Fruit fly (Drosophila melanogaster) whole organism, embryonic: Measurements from ENCODE around the gene CG13048.

Experiments used
- Ada2b ChIP-seq: fragments of 200-800 bp; sonication (Bioruptor generic); IDR thresholded peaks from 2 replicates; pipeline ENCODE4 v1.3.6; 2022; ENCODE audit warnings: missing biosample characterization, missing genetic modification characterization
- Atf6 ChIP-seq: fragments of 200-800 bp; sonication (Bioruptor generic); IDR thresholded peaks from 2 replicates; pipeline ENCODE4 v1.3.6; 2022; ENCODE audit warnings: missing biosample characterization, missing genetic modification characterization
- CG10654 ChIP-seq: fragments of 200-800 bp; sonication (Bioruptor generic); optimal IDR thresholded peaks from 2 replicates; lab custom pipeline; 2016; ENCODE audit warnings: missing biosample characterization, missing genetic modification characterization
- CG12071 ChIP-seq: fragments of 200-800 bp; sonication (Bioruptor generic); optimal IDR thresholded peaks from 3 replicates; lab custom pipeline; 2018; ENCODE audit warnings: missing biosample characterization, mild to moderate bottlenecking, missing genetic modification characterization
- CG12155 ChIP-seq: fragments of 200-800 bp; sonication (Bioruptor generic); optimal IDR thresholded peaks from 3 replicates; lab custom pipeline; 2016; ENCODE audit warnings: missing biosample characterization, missing genetic modification characterization
- CG12391 ChIP-seq: fragments of 200-800 bp; sonication (Bioruptor generic); optimal IDR thresholded peaks from 3 replicates; lab custom pipeline; 2018; ENCODE audit warnings: missing biosample characterization, mild to moderate bottlenecking, missing genetic modification characterization, moderate library complexity
- CG13296 ChIP-seq: fragments of 200-800 bp; sonication (Bioruptor generic); optimal IDR thresholded peaks from 3 replicates; lab custom pipeline; 2018; ENCODE audit warnings: missing biosample characterization, mild to moderate bottlenecking, missing genetic modification characterization
- CG14965 ChIP-seq: fragments of 200-800 bp; sonication (Bioruptor generic); optimal IDR thresholded peaks from 2 replicates; lab custom pipeline; 2016; ENCODE audit warnings: missing biosample characterization, missing genetic modification characterization, borderline replicate concordance
- CG17385 ChIP-seq: fragments of 200-800 bp; sonication (Bioruptor generic); optimal IDR thresholded peaks from 3 replicates; lab custom pipeline; 2018; ENCODE audit warnings: missing biosample characterization, mild to moderate bottlenecking, missing genetic modification characterization
- CG2120 ChIP-seq: fragments of 200-800 bp; sonication (Bioruptor generic); optimal IDR thresholded peaks from 3 replicates; lab custom pipeline; 2016; ENCODE audit warnings: missing biosample characterization, missing genetic modification characterization
- CG2678 ChIP-seq: fragments of 200-800 bp; sonication (Bioruptor generic); optimal IDR thresholded peaks from 3 replicates; lab custom pipeline; 2019; ENCODE audit warnings: missing biosample characterization, mild to moderate bottlenecking, missing genetic modification characterization, moderate library complexity
- CG30403 ChIP-seq: fragments of 200-800 bp; sonication (Bioruptor generic); optimal IDR thresholded peaks from 3 replicates; lab custom pipeline; 2016; ENCODE audit warnings: missing biosample characterization, missing genetic modification characterization
- CG31441 ChIP-seq: fragments of 200-800 bp; sonication (Bioruptor generic); IDR thresholded peaks from 2 replicates; pipeline ENCODE4 v1.3.6; 2022; ENCODE audit warnings: missing biosample characterization, missing genetic modification characterization
- CG6254 ChIP-seq: fragments of 200-800 bp; sonication (Bioruptor generic); optimal IDR thresholded peaks from 3 replicates; lab custom pipeline; 2017; ENCODE audit warnings: mild to moderate bottlenecking, missing biosample characterization, missing genetic modification reagents, missing genetic modification characterization
- CG6854 ChIP-seq: fragments of 200-800 bp; sonication (Bioruptor generic); optimal IDR thresholded peaks from 3 replicates; lab custom pipeline; 2017; ENCODE audit warnings: missing biosample characterization, mild to moderate bottlenecking, missing genetic modification characterization
- CG7357 ChIP-seq: fragments of 200-800 bp; sonication (Bioruptor generic); IDR thresholded peaks from 3 replicates; pipeline ENCODE4 v1.3.6; 2022; ENCODE audit warnings: missing biosample characterization, missing genetic modification characterization
- CG8089 ChIP-seq: fragments of 200-800 bp; sonication (Bioruptor generic); optimal IDR thresholded peaks from 3 replicates; lab custom pipeline; 2016; ENCODE audit warnings: missing biosample characterization, missing genetic modification characterization
- CG8478 ChIP-seq: fragments of >200 bp; optimal IDR thresholded peaks from 2 replicates; lab custom pipeline; 2018
- D19A ChIP-seq: fragments of 200-800 bp; optimal IDR thresholded peaks from 3 replicates; lab custom pipeline; 2019; ENCODE audit warnings: missing biosample characterization, mild to moderate bottlenecking, missing genetic modification characterization, moderate library complexity
- Deaf1 ChIP-seq: fragments of 200-800 bp; optimal IDR thresholded peaks from 3 replicates; lab custom pipeline; 2019; ENCODE audit warnings: missing biosample characterization, mild to moderate bottlenecking, missing genetic modification characterization, moderate library complexity
- Dp ChIP-seq: fragments of 200-800 bp; sonication (Bioruptor generic); optimal IDR thresholded peaks from 2 replicates; lab custom pipeline; 2018; ENCODE audit warnings: missing biosample characterization, mild to moderate bottlenecking, missing genetic modification characterization, moderate library complexity
- E2f1 ChIP-seq: fragments of 200-800 bp; sonication (Bioruptor generic); IDR thresholded peaks from 2 replicates; pipeline ENCODE4 v1.3.6; 2022; ENCODE audit warnings: missing biosample characterization, missing genetic modification characterization
- Ets65A ChIP-seq: fragments of 200-800 bp; sonication (Bioruptor generic); peaks from one replicate; lab custom pipeline; 2016; ENCODE audit warnings: missing biosample characterization, missing genetic modification characterization
- MESR4 ChIP-seq: fragments of 200-800 bp; sonication (Bioruptor generic); optimal IDR thresholded peaks from 2 replicates; lab custom pipeline; 2018; ENCODE audit warnings: missing biosample characterization, mild to moderate bottlenecking, missing genetic modification characterization, moderate library complexity
- Mrtf ChIP-seq: fragments of 200-800 bp; sonication (Bioruptor generic); IDR thresholded peaks from 3 replicates; pipeline ENCODE4 v1.3.6; 2022; ENCODE audit warnings: missing biosample characterization, missing genetic modification characterization
- Nf-YA ChIP-seq: fragments of 200-800 bp; sonication (Bioruptor generic); IDR thresholded peaks from 2 replicates; pipeline ENCODE4 v1.3.6; 2022; ENCODE audit warnings: missing biosample characterization, missing genetic modification characterization
- Ptx1 ChIP-seq: fragments of 200-800 bp; sonication (Bioruptor generic); IDR thresholded peaks from 2 replicates; pipeline ENCODE4 v1.3.6; 2022; ENCODE audit warnings: missing biosample characterization, missing genetic modification characterization
- Ssrp ChIP-seq: fragments of 200-800 bp; sonication (Bioruptor generic); optimal IDR thresholded peaks from 2 replicates; lab custom pipeline; 2018; ENCODE audit warnings: missing biosample characterization, mild to moderate bottlenecking, missing genetic modification characterization, moderate library complexity
- Xbp1 ChIP-seq: fragments of 200-800 bp; sonication (Bioruptor generic); optimal IDR thresholded peaks from 3 replicates; lab custom pipeline; 2016; ENCODE audit warnings: missing biosample characterization, mild to moderate bottlenecking, missing genetic modification characterization
- ac ChIP-seq: fragments of 200-800 bp; sonication (Bioruptor generic); optimal IDR thresholded peaks from 3 replicates; lab custom pipeline; 2017; ENCODE audit warnings: missing biosample characterization, mild to moderate bottlenecking, missing genetic modification characterization
- ara ChIP-seq: fragments of 200-800 bp; sonication (Bioruptor generic); IDR thresholded peaks from 2 replicates; pipeline ENCODE4 v1.3.6; 2022; ENCODE audit warnings: missing biosample characterization, missing genetic modification characterization
- bab2 ChIP-seq: fragments of 200-800 bp; sonication (Bioruptor generic); optimal IDR thresholded peaks from 2 replicates; lab custom pipeline; 2016; ENCODE audit warnings: missing biosample characterization, missing genetic modification characterization
- cwo ChIP-seq: fragments of 200-800 bp; sonication (Bioruptor generic); optimal IDR thresholded peaks from 3 replicates; lab custom pipeline; 2017; ENCODE audit warnings: missing biosample characterization, missing genetic modification characterization, mild to moderate bottlenecking, moderate library complexity, missing genetic modification reagents
- dmrt99B ChIP-seq: fragments of 200-800 bp; sonication (Bioruptor generic); optimal IDR thresholded peaks from 2 replicates; lab custom pipeline; 2018; ENCODE audit warnings: missing biosample characterization, mild to moderate bottlenecking, missing genetic modification characterization, moderate library complexity
- dpn ChIP-seq, 2 experiments: fragments of 200-800 bp; sonication (Bioruptor generic); optimal IDR thresholded peaks; 3 replicates each; lab custom pipeline; 2016; ENCODE audit warnings: missing biosample characterization in 2 of 2, missing genetic modification characterization in 2 of 2
- dysf ChIP-seq: fragments of 200-800 bp; sonication (Bioruptor generic); IDR thresholded peaks from 3 replicates; pipeline ENCODE4 v1.3.6; 2022; ENCODE audit warnings: missing biosample characterization, missing genetic modification characterization
- eyg ChIP-seq: fragments of 200-800 bp; sonication (Bioruptor generic); optimal IDR thresholded peaks from 3 replicates; lab custom pipeline; 2016; ENCODE audit warnings: missing biosample characterization, missing genetic modification characterization
- fd3F ChIP-seq: fragments of 200-800 bp; sonication (Bioruptor generic); optimal IDR thresholded peaks from 2 replicates; lab custom pipeline; 2018; ENCODE audit warnings: missing biosample characterization, mild to moderate bottlenecking, missing genetic modification characterization, moderate library complexity
- fru ChIP-seq: fragments of >200 bp; optimal IDR thresholded peaks from 2 replicates; lab custom pipeline; 2017
- gem ChIP-seq: fragments of 200-800 bp; sonication (Bioruptor generic); optimal IDR thresholded peaks from 2 replicates; lab custom pipeline; 2019; ENCODE audit warnings: missing biosample characterization, mild to moderate bottlenecking, missing genetic modification characterization, moderate library complexity
- grau ChIP-seq: fragments of 200-800 bp; optimal IDR thresholded peaks from 3 replicates; lab custom pipeline; 2019; ENCODE audit warnings: missing biosample characterization, mild to moderate bottlenecking, missing genetic modification characterization, moderate library complexity
- gsb ChIP-seq: fragments of 200-800 bp; sonication (Bioruptor generic); IDR thresholded peaks from 2 replicates; pipeline ENCODE4 v1.3.6; 2022; ENCODE audit warnings: missing biosample characterization, missing genetic modification characterization
- lab ChIP-seq: fragments of 200-800 bp; sonication (Bioruptor generic); optimal IDR thresholded peaks from 3 replicates; lab custom pipeline; 2017; ENCODE audit warnings: missing biosample characterization, missing genetic modification characterization, mild to moderate bottlenecking, moderate library complexity, missing genetic modification reagents
- nau ChIP-seq: fragments of 200-800 bp; sonication (Bioruptor generic); optimal IDR thresholded peaks from 3 replicates; lab custom pipeline; 2017; ENCODE audit warnings: missing biosample characterization, mild to moderate bottlenecking, missing genetic modification characterization, missing genetic modification reagents
- phol ChIP-seq: fragments of 200-800 bp; sonication (Bioruptor generic); optimal IDR thresholded peaks from 3 replicates; lab custom pipeline; 2018; ENCODE audit warnings: missing biosample characterization, mild to moderate bottlenecking, missing genetic modification characterization, moderate library complexity
- pnt ChIP-seq: fragments of 200-800 bp; sonication (Bioruptor generic); optimal IDR thresholded peaks from 3 replicates; lab custom pipeline; 2016; ENCODE audit warnings: missing biosample characterization, missing genetic modification characterization
- row ChIP-seq: fragments of 200-800 bp; sonication (Bioruptor generic); IDR thresholded peaks from 3 replicates; pipeline ENCODE4 v1.3.6; 2022; ENCODE audit warnings: missing biosample characterization, missing genetic modification characterization
- so ChIP-seq: fragments of 200-800 bp; sonication (Bioruptor generic); IDR thresholded peaks from 3 replicates; pipeline ENCODE4 v1.3.6; 2022; ENCODE audit warnings: missing biosample characterization, missing genetic modification characterization
- tap ChIP-seq: fragments of 200-800 bp; optimal IDR thresholded peaks from 3 replicates; lab custom pipeline; 2019; ENCODE audit warnings: missing biosample characterization, mild to moderate bottlenecking, missing genetic modification characterization, moderate library complexity
- unpg ChIP-seq: fragments of 200-800 bp; sonication (Bioruptor generic); optimal IDR thresholded peaks from 3 replicates; lab custom pipeline; 2018; ENCODE audit warnings: missing biosample characterization, mild to moderate bottlenecking, missing genetic modification characterization, moderate library complexity
- vvl ChIP-seq: fragments of 200-800 bp; sonication (Bioruptor generic); IDR thresholded peaks from 2 replicates; pipeline ENCODE4 v1.3.6; 2022; ENCODE audit warnings: missing biosample characterization, missing genetic modification characterization

CG13048 gene

dm6 chr3L:16286258-16286657 is 2.5 kb upstream of the CG13048 start (continued):
- no peak for TF ChIP-seq nau (GFP tag; lab: Kevin White, UChicago)
- peak; percentile 52 for TF ChIP-seq unpg (GFP tag; lab: Kevin White, UChicago)
- TF ChIP-seq Ssrp (tag; lab: Kevin White, UChicago) = no peak
- TF ChIP-seq CG12155 (GFP tag; lab: Kevin White, UChicago) = no peak
- peak; percentile 60; the same call in 1 of the 2 replicates for TF ChIP-seq Ptx1
- TF ChIP-seq gsb (GFP tag; lab: Robert Waterston, UW) = no peak
- no peak for TF ChIP-seq CG2120 (GFP tag; lab: Kevin White, UChicago)
- TF ChIP-seq dmrt99B = peak; percentile 67
- peak; percentile 20; the same call in 1 of the 2 replicates for TF ChIP-seq Ada2b (GFP tag; lab: Robert Waterston, UW)
- TF ChIP-seq gem (tag; lab: Kevin White, UChicago) = peak; percentile 56
- peak; percentile 18 for TF ChIP-seq CG17385
- TF ChIP-seq Nf-YA (GFP tag; lab: Robert Waterston, UW) = no peak
- TF ChIP-seq Dp = no peak
- TF ChIP-seq bab2 (GFP tag; lab: Kevin White, UChicago) = no peak
- peak; percentile 20 for TF ChIP-seq CG30403 (GFP tag; lab: Kevin White, UChicago)
- TF ChIP-seq E2f1 (GFP tag; lab: Robert Waterston, UW) = no peak
- TF ChIP-seq pnt = peak; percentile 3
- no peak for TF ChIP-seq CG6254 (GFP tag; lab: Kevin White, UChicago)
- TF ChIP-seq phol (tag; lab: Kevin White, UChicago) = peak; percentile 28
- TF ChIP-seq CG12391 (tag; lab: Kevin White, UChicago) = no peak
- TF ChIP-seq vvl = peak; percentile 62
- TF ChIP-seq fru (lab: Kevin White, UChicago) = no peak
- TF ChIP-seq CG13296 (GFP tag; lab: Kevin White, UChicago) = peak; percentile 23
- no peak for TF ChIP-seq Deaf1 (tag; lab: Kevin White, UChicago)
- TF ChIP-seq CG10654 (GFP tag; lab: Kevin White, UChicago) = no peak
- TF ChIP-seq fd3F (GFP tag; lab: Kevin White, UChicago) = peak; percentile 7
- TF ChIP-seq so = peak; percentile 45; the same call in 1 of the 3 replicates
- no peak for TF ChIP-seq Atf6
- TF ChIP-seq CG31441 (GFP tag; lab: Robert Waterston, UW) = 0 out of 2 replicates have a peak, but pooled peaks have one; percentile 29
- peak; percentile 10 for TF ChIP-seq Xbp1
- TF ChIP-seq ac (GFP tag; lab: Kevin White, UChicago) = no peak
- TF ChIP-seq ara (GFP tag; lab: Robert Waterston, UW) = no peak
- no peak for TF ChIP-seq MESR4
- TF ChIP-seq CG6854 (GFP tag; lab: Kevin White, UChicago) = no peak
- peak in 1 of 2 experiments; percentile 1 for TF ChIP-seq dpn (GFP tag; optimal IDR thresholded peaks at IDR 0.05; lab: Kevin White, UChicago)
- peak; percentile 31 for TF ChIP-seq CG12071 (GFP tag; lab: Kevin White, UChicago)
- peak; percentile 79 for TF ChIP-seq cwo
- 0 out of 3 replicates have a peak, but pooled peaks have one; percentile 32 for TF ChIP-seq CG7357 (GFP tag; lab: Robert Waterston, UW)
- no peak for TF ChIP-seq CG8089 (GFP tag; lab: Kevin White, UChicago)
- no peak for TF ChIP-seq eyg
- TF ChIP-seq grau (tag; lab: Kevin White, UChicago) = peak; percentile 35
- TF ChIP-seq D19A (tag; lab: Kevin White, UChicago) = peak; percentile 45
- TF ChIP-seq Mrtf (GFP tag; lab: Robert Waterston, UW) = no peak
- no peak for TF ChIP-seq CG8478 (lab: Kevin White, UChicago)
- TF ChIP-seq Ets65A (GFP tag; lab: Kevin White, UChicago) = peak; percentile 29
- peak; percentile 56; the same call in 2 of the 3 replicates for TF ChIP-seq dysf (GFP tag; lab: Robert Waterston, UW)
- TF ChIP-seq CG14965 (GFP tag; lab: Kevin White, UChicago) = no peak
- TF ChIP-seq tap (tag; lab: Kevin White, UChicago) = peak; percentile 40
- no peak for TF ChIP-seq lab
- TF ChIP-seq CG2678 (tag; lab: Kevin White, UChicago) = peak; percentile 61
- TF ChIP-seq row (GFP tag; lab: Robert Waterston, UW) = peak; percentile 66
